Worm (Caenorhabditis elegans): ENCODE measurements around the gene Y46D2A.1.

DNA sequence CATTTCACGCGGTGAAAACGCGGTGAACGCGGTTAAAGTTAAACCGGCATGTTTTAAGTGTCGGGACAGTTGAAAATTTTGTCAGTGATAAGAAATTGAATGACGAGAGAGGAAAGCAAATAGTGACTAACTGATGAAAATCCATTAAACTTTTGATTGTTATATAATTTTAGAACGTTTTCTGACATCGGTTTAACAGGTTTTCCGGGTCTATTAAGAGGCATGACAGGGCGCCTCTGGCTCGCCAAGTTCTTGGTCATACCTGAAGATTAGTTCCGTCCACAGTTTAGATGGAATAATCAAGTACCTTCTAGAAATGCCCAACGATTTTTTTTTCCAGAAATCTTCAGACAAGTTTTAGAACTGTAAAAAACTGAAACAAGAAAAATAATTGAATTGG lies 822 bp downstream of the Y46D2A.1 start, which contains the start of gene Y46D2A.2:
- TF ChIP-seq cog-1 (tag; optimal IDR thresholded peaks at IDR 0.05) (no peak), klf-2 (GFP tag; conservative IDR thresholded peaks at IDR 0.05) (no peak), flt-1 (GFP tag; IDR thresholded peaks at IDR 0.05) (no peak)

Measured in whole organism, midembryonic.